Worm (Caenorhabditis elegans) whole organism, mixed stage, embryonic: Measurements from ENCODE around the gene Y68A4B.3.
"Not testable (repeated sequence)": the region's sequence is repeated elsewhere in the genome, so short reads cannot be mapped to it uniquely, and the experiment has no call there.

ENCODE experiments used
- ceh-39 ChIP-seq: fragments of 150-350 bp; optimal IDR thresholded peaks from 2 replicates; lab custom pipeline; 2014; ENCODE audit warnings: missing biosample characterization, missing genetic modification characterization
- ceh-43 ChIP-seq: fragments of 200-800 bp; sonication (Bioruptor generic); optimal IDR thresholded peaks from 2 replicates; lab custom pipeline; 2018; ENCODE audit warnings: mild to moderate bottlenecking, missing genetic modification characterization, moderate library complexity, missing compliant biosample characterization
- ceh-83 ChIP-seq: fragments of 200-800 bp; sonication (Bioruptor generic); optimal IDR thresholded peaks from 2 replicates; lab custom pipeline; 2018; ENCODE audit warnings: mild to moderate bottlenecking, missing genetic modification characterization, missing compliant biosample characterization
- ces-1 ChIP-seq: fragments of 150-350 bp; optimal IDR thresholded peaks from 2 replicates; lab custom pipeline; 2014; ENCODE audit warnings: missing biosample characterization, missing genetic modification reagents, missing genetic modification characterization
- cnd-1 ChIP-seq: fragments of 200-800 bp; sonication (Bioruptor generic); optimal IDR thresholded peaks from 2 replicates; lab custom pipeline; 2018; ENCODE audit warnings: mild to moderate bottlenecking, missing genetic modification characterization, missing compliant biosample characterization
- drap-1 ChIP-seq: fragments of 200-800 bp; sonication (Bioruptor generic); optimal IDR thresholded peaks from 3 replicates; lab custom pipeline; 2018; ENCODE audit warnings: mild to moderate bottlenecking, missing genetic modification characterization, missing compliant biosample characterization
- elt-1 ChIP-seq: sonication (generic microtip); optimal IDR thresholded peaks from 2 replicates; lab custom pipeline; 2017; ENCODE audit warnings: missing genetic modification characterization, mild to moderate bottlenecking, missing compliant biosample characterization, antibody characterized with exemption, moderate library complexity, borderline replicate concordance; ENCODE audit not compliant: insufficient read depth
- elt-3 ChIP-seq: fragments of 150-350 bp; optimal IDR thresholded peaks from 2 replicates; lab custom pipeline; 2014; ENCODE audit warnings: missing biosample characterization, missing genetic modification characterization
- ham-2 ChIP-seq: fragments of 200-800 bp; sonication (Bioruptor generic); optimal IDR thresholded peaks from 2 replicates; lab custom pipeline; 2018; ENCODE audit warnings: mild to moderate bottlenecking, missing genetic modification characterization, missing compliant biosample characterization
- hlh-1 ChIP-seq: fragments of 150-350 bp; optimal IDR thresholded peaks from 2 replicates; lab custom pipeline; 2014; ENCODE audit warnings: missing biosample characterization, missing genetic modification reagents, missing genetic modification characterization
- lin-32 ChIP-seq: fragments of 200-800 bp; sonication (Bioruptor generic); optimal IDR thresholded peaks from 2 replicates; lab custom pipeline; 2018; ENCODE audit warnings: mild to moderate bottlenecking, missing genetic modification characterization, missing compliant biosample characterization
- lsy-2 ChIP-seq: fragments of 150-350 bp; optimal IDR thresholded peaks from 2 replicates; lab custom pipeline; 2014; ENCODE audit warnings: missing biosample characterization, missing genetic modification characterization
- mab-5 ChIP-seq: fragments of 150-350 bp; optimal IDR thresholded peaks from 2 replicates; lab custom pipeline; 2014; ENCODE audit warnings: missing biosample characterization, missing genetic modification characterization
- mep-1 ChIP-seq: fragments of 150-350 bp; optimal IDR thresholded peaks from 2 replicates; lab custom pipeline; 2017; ENCODE audit warnings: missing biosample characterization, missing genetic modification reagents, missing genetic modification characterization, inconsistent platforms
- nhr-12 ChIP-seq: fragments of 150-350 bp; optimal IDR thresholded peaks from 2 replicates; lab custom pipeline; 2014; ENCODE audit warnings: missing biosample characterization, missing genetic modification characterization
- nhr-2 ChIP-seq: fragments of 150-350 bp; optimal IDR thresholded peaks from 2 replicates; lab custom pipeline; 2014; ENCODE audit warnings: missing biosample characterization, missing genetic modification characterization
- nhr-237 ChIP-seq: fragments of 150-350 bp; optimal IDR thresholded peaks from 2 replicates; lab custom pipeline; 2014; ENCODE audit warnings: missing biosample characterization, missing genetic modification characterization
- nhr-28 ChIP-seq: fragments of 150-350 bp; optimal IDR thresholded peaks from 2 replicates; lab custom pipeline; 2014; ENCODE audit warnings: missing biosample characterization, missing genetic modification characterization
- nhr-76 ChIP-seq: sonication (generic microtip); optimal IDR thresholded peaks from 2 replicates; lab custom pipeline; 2017; ENCODE audit warnings: missing biosample characterization, missing genetic modification characterization
- pha-4 ChIP-seq: fragments of 150-350 bp; optimal IDR thresholded peaks from 2 replicates; lab custom pipeline; 2018; ENCODE audit warnings: missing biosample characterization, missing genetic modification reagents, missing genetic modification characterization
- sem-2 ChIP-seq: fragments of 200-800 bp; sonication (Bioruptor generic); optimal IDR thresholded peaks from 2 replicates; lab custom pipeline; 2018; ENCODE audit warnings: mild to moderate bottlenecking, missing genetic modification characterization, missing compliant biosample characterization
- snpc-4 ChIP-seq: fragments of 150-350 bp; optimal IDR thresholded peaks from 2 replicates; lab custom pipeline; 2014; ENCODE audit warnings: missing biosample characterization, missing genetic modification characterization
- sptf-1 ChIP-seq: sonication (generic microtip); optimal IDR thresholded peaks from 2 replicates; lab custom pipeline; 2017; ENCODE audit warnings: mild to moderate bottlenecking, missing genetic modification characterization, moderate library complexity, missing compliant biosample characterization
- tbx-8 ChIP-seq: fragments of 200-800 bp; sonication (Bioruptor generic); optimal IDR thresholded peaks from 2 replicates; lab custom pipeline; 2018; ENCODE audit warnings: mild to moderate bottlenecking, missing genetic modification characterization, moderate library complexity, missing compliant biosample characterization
- unc-120 ChIP-seq: sonication (generic microtip); optimal IDR thresholded peaks from 2 replicates; lab custom pipeline; 2017; ENCODE audit warnings: missing genetic modification characterization, missing compliant biosample characterization; ENCODE audit not compliant: poor library complexity, severe bottlenecking
- unc-39 ChIP-seq: fragments of 150-350 bp; optimal IDR thresholded peaks from 2 replicates; lab custom pipeline; 2014; ENCODE audit warnings: missing biosample characterization, missing genetic modification characterization
- unc-62 ChIP-seq: fragments of 150-350 bp; optimal IDR thresholded peaks from 2 replicates; lab custom pipeline; 2014; ENCODE audit warnings: missing biosample characterization, missing genetic modification reagents, missing genetic modification characterization
- zip-8 ChIP-seq: fragments of 150-350 bp; optimal IDR thresholded peaks from 2 replicates; lab custom pipeline; 2014; ENCODE audit warnings: missing biosample characterization, missing genetic modification characterization
- ztf-11 ChIP-seq: fragments of 150-350 bp; optimal IDR thresholded peaks from 2 replicates; lab custom pipeline; 2014; ENCODE audit warnings: missing biosample characterization, missing genetic modification characterization

Y68A4B.3 gene

DNA sequence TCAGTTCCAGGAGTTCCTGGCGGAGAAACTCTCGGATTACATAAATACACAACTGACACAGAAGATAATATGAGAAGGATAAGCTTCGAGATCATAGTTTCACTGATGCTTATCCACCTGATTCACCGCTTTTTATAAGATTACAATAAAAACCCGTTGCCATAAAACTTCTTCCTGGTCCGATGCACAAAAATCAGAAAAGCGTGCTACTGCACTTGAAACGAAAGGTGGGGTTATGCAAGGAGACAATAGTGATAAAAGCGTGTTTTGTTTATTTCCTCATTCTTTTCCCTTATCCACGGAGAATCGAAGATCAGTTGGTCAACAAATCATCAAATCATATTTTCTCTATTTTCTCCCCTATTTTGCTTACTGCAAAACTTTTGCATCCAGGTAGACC, at the start of gene Y68A4B.3:
TSS of gene Y68A4B.3 (minus strand) at position 101 of the 400 bp plus-strand sequence.
- TF ChIP-seq hlh-1 = no peak
- TF ChIP-seq unc-120 = no peak
- TF ChIP-seq ceh-43 (GFP tag; lab: Kevin White, UChicago) = no peak
- TF ChIP-seq nhr-237 (tag; lab: Kevin White, UChicago) = no peak
- TF ChIP-seq sptf-1 (tag; lab: Kevin White, UChicago) = no peak
- TF ChIP-seq ces-1 (GFP tag; lab: Kevin White, UChicago) = no peak
- TF ChIP-seq lsy-2 (tag; lab: Kevin White, UChicago) = no peak
- no peak for TF ChIP-seq nhr-2 (tag; lab: Kevin White, UChicago)
- TF ChIP-seq ham-2 (GFP tag; lab: Kevin White, UChicago) = no peak
- no peak for TF ChIP-seq nhr-76 (tag; lab: Kevin White, UChicago)
- no peak for TF ChIP-seq ceh-39 (tag; lab: Kevin White, UChicago)
- TF ChIP-seq nhr-12 (tag; lab: Kevin White, UChicago) = no peak
- TF ChIP-seq ztf-11 (tag; lab: Kevin White, UChicago) = no peak
- TF ChIP-seq unc-39 (tag; lab: Kevin White, UChicago) = no peak
- no peak for TF ChIP-seq tbx-8 (GFP tag; lab: Kevin White, UChicago)
- TF ChIP-seq snpc-4 (tag; lab: Kevin White, UChicago) = no peak
- TF ChIP-seq sem-2 = no peak
- no peak for TF ChIP-seq mab-5
- TF ChIP-seq pha-4 (tag; lab: Kevin White, UChicago) = no peak
- TF ChIP-seq zip-8 (tag; lab: Kevin White, UChicago) = no peak
- TF ChIP-seq, all 35 proteins: peak for 0

DNA sequence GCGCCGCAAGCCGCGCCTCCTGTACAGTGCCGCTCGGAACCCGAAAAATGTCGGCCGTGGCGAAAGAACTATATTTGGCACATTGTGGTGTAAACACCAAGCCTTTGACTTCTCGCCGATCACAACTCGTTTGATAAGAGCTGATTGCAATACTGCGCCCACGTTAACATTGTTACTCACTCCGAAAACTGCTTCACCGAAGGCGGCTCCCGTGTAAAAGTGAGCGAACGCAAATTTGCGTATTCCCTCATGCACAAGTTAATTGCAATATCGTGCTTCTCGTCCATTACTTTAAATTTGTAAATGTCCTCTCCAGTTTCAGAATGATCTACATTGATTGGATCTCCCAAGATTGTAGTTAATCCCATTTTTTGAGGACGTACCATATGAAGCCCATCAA, 41.7 kb upstream of the Y68A4B.3 start:
- TF ChIP-seq sptf-1 (tag; lab: Kevin White, UChicago) = no peak
- no peak for TF ChIP-seq elt-3 (tag; lab: Kevin White, UChicago)
- no peak for TF ChIP-seq mep-1 (tag; lab: Kevin White, UChicago)
- TF ChIP-seq snpc-4 (tag; lab: Kevin White, UChicago) = no peak
- TF ChIP-seq tbx-8 (GFP tag; lab: Kevin White, UChicago) = no peak
- no peak for TF ChIP-seq lsy-2 (tag; lab: Kevin White, UChicago)
- TF ChIP-seq unc-39 (tag; lab: Kevin White, UChicago) = no peak
- no peak for TF ChIP-seq hlh-1
- no peak for TF ChIP-seq nhr-12 (tag; lab: Kevin White, UChicago)
- no peak for TF ChIP-seq mab-5
- no peak for TF ChIP-seq lin-32 (GFP tag; lab: Kevin White, UChicago)
- no peak for TF ChIP-seq nhr-237 (tag; lab: Kevin White, UChicago)
- TF ChIP-seq drap-1 (GFP tag; lab: Kevin White, UChicago) = no peak
- no peak for TF ChIP-seq nhr-28 (tag; lab: Kevin White, UChicago)
- TF ChIP-seq zip-8 (tag; lab: Kevin White, UChicago) = no peak
- TF ChIP-seq ceh-83 (GFP tag; lab: Kevin White, UChicago) = no peak

DNA sequence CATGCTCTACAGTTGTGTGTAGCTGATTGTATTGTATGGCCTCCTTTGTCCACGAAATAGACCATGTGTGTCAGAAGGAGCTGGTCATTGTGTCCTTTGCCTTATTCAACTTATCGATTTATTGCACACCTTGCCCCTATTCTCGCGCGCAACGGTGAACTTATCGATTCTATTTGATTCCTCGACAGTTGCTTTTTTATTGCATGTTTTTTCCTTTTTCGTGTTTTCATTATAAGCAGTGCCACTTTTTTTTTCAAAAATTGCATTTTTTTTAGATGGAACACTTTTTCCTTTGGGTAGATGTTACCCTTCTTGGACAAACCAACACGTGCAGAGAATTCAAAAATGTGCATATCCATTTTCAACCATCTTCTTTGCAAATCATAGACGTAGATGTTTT, 30.8 kb upstream of the Y68A4B.3 start, which contains the start of gene K10G4.10:
TSS of gene K10G4.10 (plus strand) at position 301 of the 400 bp plus-strand sequence.
- TF ChIP-seq unc-39 (tag; lab: Kevin White, UChicago) = no peak
- no peak for TF ChIP-seq ceh-43 (GFP tag; lab: Kevin White, UChicago)
- TF ChIP-seq pha-4 (tag; lab: Kevin White, UChicago) = no peak
- TF ChIP-seq ztf-11 (tag; lab: Kevin White, UChicago) = no peak
- no peak for TF ChIP-seq elt-1 (tag; lab: Kevin White, UChicago)
- TF ChIP-seq unc-62 (GFP tag; lab: Kevin White, UChicago) = no peak
- TF ChIP-seq cnd-1 = no peak
- no peak for TF ChIP-seq mab-5
- TF ChIP-seq tbx-8 (GFP tag; lab: Kevin White, UChicago) = no peak
- no peak for TF ChIP-seq nhr-12 (tag; lab: Kevin White, UChicago)
- no peak for TF ChIP-seq nhr-28 (tag; lab: Kevin White, UChicago)
- no peak for TF ChIP-seq sem-2

DNA sequence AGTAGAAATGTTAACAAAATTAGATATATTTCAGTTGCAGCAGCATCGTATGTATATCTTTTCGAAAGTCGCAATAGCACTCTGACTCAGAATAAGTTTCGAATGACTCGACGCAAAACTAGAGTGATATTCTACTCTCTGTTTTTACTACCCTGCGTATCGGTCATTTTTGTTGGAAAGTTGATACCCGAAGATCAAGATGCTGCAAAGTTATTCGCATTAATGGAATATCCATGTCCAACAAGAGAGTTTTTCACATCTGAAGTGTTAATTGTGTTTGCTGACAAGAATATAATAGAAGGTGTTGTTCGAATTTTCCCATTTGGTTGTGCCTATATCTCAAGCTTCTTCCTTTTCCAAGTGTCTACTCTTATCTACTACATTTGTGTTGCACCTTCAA, 29.7 kb upstream of the Y68A4B.3 start:
- TF ChIP-seq mab-5 (no peak), unc-62 (GFP tag; lab: Kevin White, UChicago) (no peak), ces-1 (GFP tag; lab: Kevin White, UChicago) (no peak)

DNA sequence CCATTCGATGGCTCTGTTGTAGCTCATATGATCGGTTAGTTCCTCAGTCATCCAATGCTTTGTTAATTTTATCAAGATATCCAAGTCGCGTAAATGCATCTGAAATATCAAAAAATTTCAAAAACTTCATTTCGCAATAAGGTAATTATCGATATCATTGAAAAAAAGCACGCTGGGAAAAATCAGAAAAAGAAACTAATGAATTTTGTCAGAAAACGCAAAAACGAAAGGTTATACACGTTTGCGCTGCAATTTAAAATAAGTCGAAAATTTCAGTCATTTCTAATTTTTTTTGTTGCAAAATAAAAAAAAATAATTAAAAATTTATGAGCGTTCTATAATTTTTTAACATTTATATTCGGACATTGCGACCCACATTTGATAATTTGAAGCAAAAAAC, 22.4 kb upstream of the Y68A4B.3 start, which contains the start of gene K10G4.3:
TSS of gene K10G4.3 (minus strand) at position 101 of the 400 bp plus-strand sequence.
- TF ChIP-seq unc-120; sem-2; nhr-2 (tag; lab: Kevin White, UChicago): not testable (repeated sequence)
